Fruit fly (Drosophila melanogaster) whole organism, embryonic: Measurements from ENCODE around the gene CG42674.

Experiments used
- CG13424 ChIP-seq: fragments of 200-800 bp; sonication (Bioruptor generic); optimal IDR thresholded peaks from 2 replicates; lab custom pipeline; 2019; ENCODE audit warnings: missing biosample characterization, mild to moderate bottlenecking, missing genetic modification characterization, moderate library complexity
- Stat92E ChIP-seq, 3 experiments: fragments of >200 bp in 2 of 3; fragments of 200-800 bp in 1 of 3; sonication (Bioruptor generic) in 1 of 3; optimal IDR thresholded peaks; 2 replicates each; lab custom pipeline; 2017 to 2019; ENCODE audit warnings: missing biosample characterization in 3 of 3, missing genetic modification characterization in 3 of 3, mild to moderate bottlenecking in 1 of 3, moderate library complexity in 1 of 3
- Xrp1 ChIP-seq: fragments of 200-800 bp; sonication (Bioruptor generic); IDR thresholded peaks from 2 replicates; pipeline ENCODE4 v1.3.6; 2022; ENCODE audit warnings: missing biosample characterization, missing genetic modification characterization
- bbx ChIP-seq: fragments of 200-800 bp; sonication (Bioruptor generic); IDR thresholded peaks from 2 replicates; pipeline ENCODE4 v1.3.6; 2022; ENCODE audit warnings: missing biosample characterization, missing genetic modification characterization; ENCODE audit not compliant: partially characterized antibody
- bcd ChIP-seq: fragments of 200-800 bp; sonication (Bioruptor generic); optimal IDR thresholded peaks from 2 replicates; lab custom pipeline; 2017; ENCODE audit warnings: missing biosample characterization, mild to moderate bottlenecking, missing genetic modification characterization
- bsh ChIP-seq, 2 experiments: fragments of 200-800 bp; sonication (Bioruptor generic); optimal IDR thresholded peaks; 2 replicates each; lab custom pipeline; 2017 to 2018; ENCODE audit warnings: mild to moderate bottlenecking in 2 of 2, missing biosample characterization in 2 of 2, missing genetic modification characterization in 2 of 2, moderate library complexity in 1 of 2
- cwo ChIP-seq: fragments of 200-800 bp; sonication (Bioruptor generic); optimal IDR thresholded peaks from 3 replicates; lab custom pipeline; 2017; ENCODE audit warnings: missing biosample characterization, missing genetic modification characterization, mild to moderate bottlenecking, moderate library complexity, missing genetic modification reagents
- exex ChIP-seq: fragments of 200-800 bp; sonication (Bioruptor generic); optimal IDR thresholded peaks from 4 replicates; lab custom pipeline; 2018; ENCODE audit warnings: missing biosample characterization, mild to moderate bottlenecking, missing genetic modification characterization, moderate library complexity

DNA sequence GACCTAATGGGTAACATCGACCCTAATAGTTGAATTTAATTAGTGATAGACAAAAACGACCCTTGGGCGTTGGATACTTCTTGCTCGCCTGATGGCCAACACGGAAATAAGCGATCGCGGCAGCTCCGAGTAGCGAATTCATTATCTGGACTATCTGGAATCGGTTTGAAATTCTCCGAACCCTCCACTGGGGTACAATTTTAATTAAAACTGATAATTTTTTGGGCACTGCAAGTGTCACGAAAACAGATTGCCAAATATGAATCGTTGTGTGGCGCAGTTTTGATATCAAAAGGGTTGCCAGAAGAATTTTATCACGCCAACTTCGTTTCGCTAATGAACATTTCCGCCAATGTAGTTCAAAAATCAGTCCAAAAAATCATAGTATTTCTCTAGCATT is 11.8 kb upstream of the CG42674 start:
- no peak for TF ChIP-seq Xrp1 (GFP tag; lab: Robert Waterston, UW)
- TF ChIP-seq exex (tag; lab: Kevin White, UChicago) = peak; percentile 72
- no peak for TF ChIP-seq CG13424 (tag; lab: Kevin White, UChicago)
- TF ChIP-seq bcd (GFP tag; lab: Kevin White, UChicago) = no peak
- TF ChIP-seq bbx (GFP tag; lab: Robert Waterston, UW) = no peak
- TF ChIP-seq Stat92E (GFP tag; optimal IDR thresholded peaks at IDR 0.05; lab: Kevin White, UChicago) = no peak
- no peak for TF ChIP-seq bsh (GFP tag; optimal IDR thresholded peaks at IDR 0.05; lab: Kevin White, UChicago)
- TF ChIP-seq cwo (GFP tag; lab: Kevin White, UChicago) = no peak
